Fruit fly (Drosophila melanogaster): ENCODE measurements around the gene CG7024.

CG7024 gene

DNA sequence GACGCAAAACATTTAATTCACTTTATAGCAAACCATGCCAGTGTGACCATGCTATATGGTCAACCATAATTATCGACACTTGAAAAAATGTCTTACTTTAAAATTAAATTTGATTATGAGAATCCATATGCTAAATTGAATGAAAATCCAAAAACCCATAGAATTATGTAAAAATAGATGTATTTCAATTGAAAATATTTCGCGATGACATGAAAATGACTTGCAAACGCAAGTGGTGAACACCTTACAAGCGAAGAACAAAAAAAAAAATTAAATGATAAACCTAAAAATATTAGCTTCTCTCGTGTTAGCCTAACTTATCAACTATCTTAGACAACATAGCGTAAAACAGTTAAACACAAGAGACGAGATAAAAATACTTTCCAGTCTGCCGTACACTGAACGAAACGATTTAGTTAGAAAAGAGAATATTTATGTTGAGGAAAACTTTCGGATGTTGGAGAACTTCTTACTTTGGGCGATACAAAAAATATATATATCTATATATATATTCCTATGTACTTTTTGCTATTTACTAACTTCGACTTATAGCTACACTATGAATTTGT lies 25.2 kb upstream of the CG7024 start (continued):
- TF ChIP-seq Antp (GFP tag; optimal IDR thresholded peaks at IDR 0.05) (no peak), Rfx (GFP tag; IDR thresholded peaks at IDR 0.05) (peak; percentile 63), CG31224 (GFP tag; IDR thresholded peaks at IDR 0.05) (peak; percentile 27; the same call in 1 of the 2 replicates), Mad (GFP tag; optimal IDR thresholded peaks at IDR 0.05) (no peak), E2f2 (GFP tag; IDR thresholded peaks at IDR 0.05) (peak; percentile 8; the same call in 1 of the 2 replicates), NfI (GFP tag; optimal IDR thresholded peaks at IDR 0.05) (peak; percentile 50), unc-4 (GFP tag; IDR thresholded peaks at IDR 0.05; ENCODE audit: partially characterized antibody) (no peak), exex (tag; optimal IDR thresholded peaks at IDR 0.05) (peak; percentile 30), seq (GFP tag; IDR thresholded peaks at IDR 0.05) (no peak), fd64A (GFP tag; optimal IDR thresholded peaks at IDR 0.05) (peak; percentile 12), danr (GFP tag; IDR thresholded peaks at IDR 0.05) (0 out of 2 replicates have a peak, but pooled peaks have one; percentile 6), Bteb2 (GFP tag; optimal IDR thresholded peaks at IDR 0.05) (peak; percentile 51), zf30C (GFP tag; optimal IDR thresholded peaks at IDR 0.05) (peak; percentile 90), CG9215 (GFP tag; IDR thresholded peaks at IDR 0.05) (no peak), slou (GFP tag; optimal IDR thresholded peaks at IDR 0.05) (peak; percentile 56), Ets65A (GFP tag) (peak; percentile 82), Bdp1 (GFP tag; optimal IDR thresholded peaks at IDR 0.05) (no peak), CG16815 (GFP tag; optimal IDR thresholded peaks at IDR 0.05) (no peak), lbe (GFP tag; optimal IDR thresholded peaks at IDR 0.05) (no peak), abd-A (tag; optimal IDR thresholded peaks at IDR 0.05) (no peak), Hr39 (optimal IDR thresholded peaks at IDR 0.05) (no peak), CG8944 (GFP tag; optimal IDR thresholded peaks at IDR 0.05) (peak; percentile 15), CG17186 (GFP tag; optimal IDR thresholded peaks at IDR 0.05) (no peak), CG7839 (tag; optimal IDR thresholded peaks at IDR 0.05) (peak; percentile 60), CG14710 (tag; optimal IDR thresholded peaks at IDR 0.05) (peak; percentile 48), Vsx1 (GFP tag; optimal IDR thresholded peaks at IDR 0.05) (peak; percentile 17), fru (optimal IDR thresholded peaks at IDR 0.05) (no peak), CG12391 (tag; optimal IDR thresholded peaks at IDR 0.05) (peak; percentile 67), vfl (GFP tag; optimal IDR thresholded peaks at IDR 0.05) (peak; percentile 20), psq (GFP tag; optimal IDR thresholded peaks at IDR 0.05) (no peak), CG7745 (tag; optimal IDR thresholded peaks at IDR 0.05) (no peak), CG12155 (GFP tag; optimal IDR thresholded peaks at IDR 0.05) (peak; percentile 32), fd3F (GFP tag; optimal IDR thresholded peaks at IDR 0.05) (peak; percentile 36), esg (GFP tag; conservative IDR thresholded peaks at IDR 0.05) (peak; percentile 12; the same call in 1 of the 2 replicates), CG42726 (GFP tag; IDR thresholded peaks at IDR 0.05; ENCODE audit: partially characterized antibody) (no peak), Dll (GFP tag; IDR thresholded peaks at IDR 0.05; ENCODE audit: partially characterized antibody) (no peak), Atf-2 (GFP tag; optimal IDR thresholded peaks at IDR 0.05) (peak; percentile 61), run (tag; optimal IDR thresholded peaks at IDR 0.05) (peak; percentile 8), CG7963 (GFP tag; IDR thresholded peaks at IDR 0.05; ENCODE audit: partially characterized antibody) (no peak), Ptx1 (GFP tag; IDR thresholded peaks at IDR 0.05) (peak; percentile 62), ac (GFP tag; optimal IDR thresholded peaks at IDR 0.05) (no peak), dm (GFP tag; optimal IDR thresholded peaks at IDR 0.05) (no peak), cwo (GFP tag; optimal IDR thresholded peaks at IDR 0.05) (peak; percentile 24), CG17568 (GFP tag; optimal IDR thresholded peaks at IDR 0.05) (no peak), CG4282 (GFP tag; optimal IDR thresholded peaks at IDR 0.05) (no peak), tx (GFP tag; optimal IDR thresholded peaks at IDR 0.05) (peak; percentile 20), CG2199 (GFP tag; IDR thresholded peaks at IDR 0.05) (no peak), CG3163 (GFP tag; optimal IDR thresholded peaks at IDR 0.05) (no peak), lmd (GFP tag; IDR thresholded peaks at IDR 0.05) (peak; percentile 53), CG15514 (GFP tag; optimal IDR thresholded peaks at IDR 0.05) (peak; percentile 18), CG3838 (GFP tag; optimal IDR thresholded peaks at IDR 0.05) (no peak)

All from whole organism, embryonic.